Worm (Caenorhabditis elegans): ENCODE data around the gene set-5.

- TF ChIP-seq hlh-6 (tag; optimal IDR thresholded peaks at IDR 0.05) (no peak), pqm-1 (tag; optimal IDR thresholded peaks at IDR 0.05) (no peak), lin-11 (tag; optimal IDR thresholded peaks at IDR 0.05) (no peak), ceh-19 (GFP tag; optimal IDR thresholded peaks at IDR 0.05) (no peak), madf-2 (tag; optimal IDR thresholded peaks at IDR 0.05) (no peak), T23F11.4 (GFP tag; optimal IDR thresholded peaks at IDR 0.05) (no peak), rnt-1 (tag; optimal IDR thresholded peaks at IDR 0.05) (no peak), fkh-6 (tag; optimal IDR thresholded peaks at IDR 0.05) (no peak), pat-9 (tag; optimal IDR thresholded peaks at IDR 0.05) (no peak), elt-2 (tag; optimal IDR thresholded peaks at IDR 0.05) (no peak)
These were observed 42.5 kb downstream of the set-5 start, which contains the start of gene Y50E8A.6 for ce11 chrV:14741233-14741632.
